Worm (Caenorhabditis elegans) whole organism, midembryonic: ENCODE data around the gene F59A7.5.

ENCODE experiments used
- T22C8.4 ChIP-seq: fragments of 200-800 bp; sonication (Bioruptor generic); IDR thresholded peaks from 2 replicates; pipeline ENCODE4 v1.3.6; 2022; ENCODE audit warnings: missing genetic modification characterization, missing compliant biosample characterization
- cog-1 ChIP-seq: sonication (generic microtip); optimal IDR thresholded peaks from 2 replicates; lab custom pipeline; 2016; ENCODE audit warnings: missing genetic modification characterization, missing compliant biosample characterization
- flt-1 ChIP-seq: fragments of 200-800 bp; sonication (Bioruptor generic); IDR thresholded peaks from 2 replicates; pipeline ENCODE4 v1.3.6; 2022; ENCODE audit warnings: missing genetic modification characterization, missing compliant biosample characterization
- med-1 ChIP-seq: sonication (generic microtip); optimal IDR thresholded peaks from 2 replicates; lab custom pipeline; 2017; ENCODE audit warnings: missing genetic modification characterization, mild to moderate bottlenecking, missing compliant biosample characterization, antibody characterized with exemption, missing genetic modification reagents; ENCODE audit not compliant: insufficient read depth
- ref-1 ChIP-seq: fragments of 200-800 bp; sonication (Bioruptor generic); conservative IDR thresholded peaks from 2 replicates; pipeline ENCODE4 v1.3.6; 2022; ENCODE audit warnings: missing genetic modification reagents, missing genetic modification characterization, missing compliant biosample characterization
- ztf-23 ChIP-seq: fragments of 200-800 bp; sonication (Bioruptor generic); IDR thresholded peaks from 2 replicates; pipeline ENCODE4 v1.3.6; 2022; ENCODE audit warnings: missing genetic modification reagents, missing genetic modification characterization, missing compliant biosample characterization

DNA sequence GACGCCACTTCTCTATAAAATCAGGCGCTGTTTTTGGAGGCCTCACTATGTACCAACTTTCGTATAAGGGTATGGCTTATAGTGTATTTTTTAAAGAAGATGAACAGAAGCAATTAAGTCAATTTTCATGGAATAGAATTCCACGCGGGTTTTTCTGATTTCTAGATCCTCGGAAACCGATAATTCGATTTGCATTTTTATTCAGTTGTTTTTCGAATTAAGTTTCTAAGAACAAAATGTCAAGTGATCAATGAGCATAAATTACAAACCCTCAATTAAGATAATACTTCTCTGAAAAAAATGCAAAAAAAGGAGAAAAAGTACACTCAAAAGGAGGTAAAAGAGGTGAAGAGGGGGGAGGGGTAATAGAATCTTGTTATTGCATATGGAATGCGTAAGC, 1.2 kb upstream of the F59A7.5 start:
- TF ChIP-seq ztf-23 (GFP tag; lab: Robert Waterston, UW), result no peak
- no peak for TF ChIP-seq ref-1
- TF ChIP-seq cog-1 (tag; lab: Kevin White, UChicago), result no peak
- TF ChIP-seq flt-1 (GFP tag; lab: Robert Waterston, UW), result no peak
- TF ChIP-seq T22C8.4 (GFP tag; lab: Robert Waterston, UW), result no peak
- TF ChIP-seq med-1, result no peak
